Worm (Caenorhabditis elegans): ENCODE measurements around the gene chat-1.

The chat-1 gene

ce11 chrIV:4469770-4470709 is 22.9 kb downstream of the chat-1 start (continued):
- no peak for TF ChIP-seq dpl-1 (GFP tag; optimal IDR thresholded peaks at IDR 0.05)
- peak; percentile 62 for TF ChIP-seq tbp1 (GFP tag; optimal IDR thresholded peaks at IDR 0.05)
- peak; percentile 9 for TF ChIP-seq tlf-1 (GFP tag; optimal IDR thresholded peaks at IDR 0.05)
- peak; percentile 11 for TF ChIP-seq ztf-3 (GFP tag; optimal IDR thresholded peaks at IDR 0.05)
- TF ChIP-seq T07F8.4 (tag; optimal IDR thresholded peaks at IDR 0.05) = no peak
- no peak for TF ChIP-seq Y53F4B.3 (GFP tag; IDR thresholded peaks at IDR 0.05)
- TF ChIP-seq F23B12.7 (tag; optimal IDR thresholded peaks at IDR 0.05; ENCODE audit: insufficient read depth) = no peak
- TF ChIP-seq ceh-27 (GFP tag; optimal IDR thresholded peaks at IDR 0.05) = peak; percentile 79
- 0 out of 2 replicates have a peak, but pooled peaks have one; percentile 39 for TF ChIP-seq hlh-26 (GFP tag; conservative IDR thresholded peaks at IDR 0.05)
- no peak for TF ChIP-seq unc-130 (GFP tag; optimal IDR thresholded peaks at IDR 0.05)
- no peak for TF ChIP-seq F55B11.4 (tag; optimal IDR thresholded peaks at IDR 0.05; ENCODE audit: borderline replicate concordance, insufficient read depth)
- no peak for TF ChIP-seq xnd-1 (tag; optimal IDR thresholded peaks at IDR 0.05)
- TF ChIP-seq sdz-38 (tag; optimal IDR thresholded peaks at IDR 0.05) = no peak
- TF ChIP-seq Y56A3A.18 (GFP tag; IDR thresholded peaks at IDR 0.05) = no peak; the same call in 1 of the 2 replicates
- TF ChIP-seq nfyb-1 (GFP tag; IDR thresholded peaks at IDR 0.05) = peak; percentile 76; the same call in 1 of the 2 replicates
- peak; percentile 25 for TF ChIP-seq gei-17 (GFP tag; optimal IDR thresholded peaks at IDR 0.05)
- peak; percentile 43 for TF ChIP-seq ceh-79 (tag; optimal IDR thresholded peaks at IDR 0.05)
- peak; percentile 8; the same call in 1 of the 2 replicates for TF ChIP-seq ekl-4 (GFP tag; IDR thresholded peaks at IDR 0.05)
- TF ChIP-seq lsy-27 (tag; optimal IDR thresholded peaks at IDR 0.05; ENCODE audit: borderline replicate concordance, insufficient read depth) = no peak
- peak; percentile 29; the same call in 1 of the 2 replicates for TF ChIP-seq rcor-1 (GFP tag; IDR thresholded peaks at IDR 0.05)
- TF ChIP-seq snpc-4 (GFP tag; optimal IDR thresholded peaks at IDR 0.05) = no peak
- peak in 1 of 4 experiments; percentile 37 for TF ChIP-seq snpc-4 (tag; optimal IDR thresholded peaks at IDR 0.05)
- no peak for TF ChIP-seq snpc-1.1 (tag; optimal IDR thresholded peaks at IDR 0.05; ENCODE audit: insufficient read depth)
- no peak for TF ChIP-seq sptf-2 (GFP tag; optimal IDR thresholded peaks at IDR 0.05)
- TF ChIP-seq snpc-3.4 (tag; optimal IDR thresholded peaks at IDR 0.05) = no peak
- 0 out of 2 replicates have a peak, but pooled peaks have one; percentile 39 for TF ChIP-seq ztf-25 (GFP tag; IDR thresholded peaks at IDR 0.05)
- TF ChIP-seq F39B2.1 (GFP tag; IDR thresholded peaks at IDR 0.05) = no peak
- no peak for TF ChIP-seq pha-4 (tag; optimal IDR thresholded peaks at IDR 0.05)
- no peak for TF ChIP-seq D2030.7 (GFP tag; IDR thresholded peaks at IDR 0.05)
- peak; percentile 75 for TF ChIP-seq K11D2.4 (GFP tag; IDR thresholded peaks at IDR 0.05)
- TF ChIP-seq fkh-3 (tag; optimal IDR thresholded peaks at IDR 0.05) = no peak
- TF ChIP-seq ama-1 (optimal IDR thresholded peaks at IDR 0.05) = peak; percentile 86
- no peak for TF ChIP-seq ama-1 (GFP tag; optimal IDR thresholded peaks at IDR 0.05)
- TF ChIP-seq F49E8.2 (tag; optimal IDR thresholded peaks at IDR 0.05; ENCODE audit: insufficient read depth) = no peak
- peak; percentile 46 for TF ChIP-seq nhr-90 (tag; optimal IDR thresholded peaks at IDR 0.05)
- peak; percentile 14 for TF ChIP-seq ztf-22 (GFP tag; optimal IDR thresholded peaks at IDR 0.05)
- TF ChIP-seq attf-5 (GFP tag; optimal IDR thresholded peaks at IDR 0.05) = peak; percentile 24
- peak; percentile 28; the same call in 1 of the 2 replicates for TF ChIP-seq egrh-3 (GFP tag; IDR thresholded peaks at IDR 0.05)
- no peak for TF ChIP-seq ceh-58 (GFP tag; IDR thresholded peaks at IDR 0.05)
- TF ChIP-seq F52B5.7 (tag; optimal IDR thresholded peaks at IDR 0.05) = peak; percentile 79
- peak in 1 of 3 experiments; percentile 19 for TF ChIP-seq lin-35 (GFP tag; optimal IDR thresholded peaks at IDR 0.05)
- no peak for TF ChIP-seq dpff-1 (tag; optimal IDR thresholded peaks at IDR 0.05)
- TF ChIP-seq lin-26 (GFP tag; IDR thresholded peaks at IDR 0.05) = peak; percentile 67; the same call in 1 of the 2 replicates
- no peak for TF ChIP-seq hsf-1 (GFP tag; IDR thresholded peaks at IDR 0.05)
- TF ChIP-seq B0336.3 (GFP tag; IDR thresholded peaks at IDR 0.05) = peak; percentile 74
- TF ChIP-seq Y67H2A.10 (GFP tag; conservative IDR thresholded peaks at IDR 0.05) = 0 out of 2 replicates have a peak, but pooled peaks have one; percentile 37

All from whole organism, young adult.